Fruit fly (Drosophila melanogaster) whole organism, embryonic: ENCODE results near the gene CG5157.

Experiments used
- Blimp-1 ChIP-seq: fragments of 200-800 bp; sonication (Bioruptor generic); optimal IDR thresholded peaks from 3 replicates; lab custom pipeline; 2018; ENCODE audit warnings: missing biosample characterization, missing genetic modification characterization, mild to moderate bottlenecking, moderate library complexity, missing genetic modification reagents
- CG10431 ChIP-seq: fragments of 200-800 bp; sonication (Bioruptor generic); optimal IDR thresholded peaks from 3 replicates; lab custom pipeline; 2018; ENCODE audit warnings: missing biosample characterization, mild to moderate bottlenecking, missing genetic modification characterization
- CG11093 ChIP-seq: fragments of 200-800 bp; sonication (Bioruptor generic); IDR thresholded peaks from 3 replicates; pipeline ENCODE4 v1.3.6; 2022; ENCODE audit warnings: missing biosample characterization, missing genetic modification characterization
- CG11456 ChIP-seq: fragments of 200-800 bp; sonication (Bioruptor generic); IDR thresholded peaks from 3 replicates; pipeline ENCODE4 v1.3.6; 2022; ENCODE audit warnings: missing biosample characterization, missing genetic modification characterization
- CG11504 ChIP-seq: fragments of 200-800 bp; sonication (Bioruptor generic); optimal IDR thresholded peaks from 3 replicates; lab custom pipeline; 2019; ENCODE audit warnings: missing biosample characterization, mild to moderate bottlenecking, missing genetic modification characterization, moderate library complexity
- CG11560 ChIP-seq: fragments of 200-800 bp; sonication (Bioruptor generic); IDR thresholded peaks from 3 replicates; pipeline ENCODE4 v1.3.6; 2022; ENCODE audit warnings: missing biosample characterization, missing genetic modification characterization
- CG13424 ChIP-seq: fragments of 200-800 bp; sonication (Bioruptor generic); optimal IDR thresholded peaks from 2 replicates; lab custom pipeline; 2019; ENCODE audit warnings: missing biosample characterization, mild to moderate bottlenecking, missing genetic modification characterization, moderate library complexity
- CG13775 ChIP-seq: fragments of 200-800 bp; sonication (Bioruptor generic); optimal IDR thresholded peaks from 3 replicates; lab custom pipeline; 2017; ENCODE audit warnings: missing biosample characterization, mild to moderate bottlenecking, missing genetic modification characterization
- CG14860 ChIP-seq: fragments of 200-800 bp; sonication (Bioruptor generic); IDR thresholded peaks from 3 replicates; pipeline ENCODE4 v1.3.6; 2022; ENCODE audit warnings: missing biosample characterization, missing genetic modification characterization; ENCODE audit not compliant: partially characterized antibody
- CG17802 ChIP-seq: fragments of 200-800 bp; sonication (Bioruptor generic); optimal IDR thresholded peaks from 2 replicates; lab custom pipeline; 2018; ENCODE audit warnings: missing biosample characterization, mild to moderate bottlenecking, missing genetic modification characterization, moderate library complexity
- CG18764 ChIP-seq: fragments of 200-800 bp; sonication (Bioruptor generic); optimal IDR thresholded peaks from 3 replicates; lab custom pipeline; 2016; ENCODE audit warnings: missing biosample characterization, missing genetic modification characterization
- CG2129 ChIP-seq: fragments of 200-800 bp; sonication (Bioruptor generic); IDR thresholded peaks from 2 replicates; pipeline ENCODE4 v1.3.6; 2022; ENCODE audit warnings: missing biosample characterization, missing genetic modification characterization; ENCODE audit not compliant: partially characterized antibody
- CG30020 ChIP-seq: fragments of 200-800 bp; optimal IDR thresholded peaks from 2 replicates; lab custom pipeline; 2019; ENCODE audit warnings: missing biosample characterization, mild to moderate bottlenecking, missing genetic modification characterization, moderate library complexity
- CG42726 ChIP-seq: fragments of 200-800 bp; sonication (Bioruptor generic); IDR thresholded peaks from 2 replicates; pipeline ENCODE4 v1.3.6; 2022; ENCODE audit warnings: missing biosample characterization, missing genetic modification characterization; ENCODE audit not compliant: partially characterized antibody
- CG4360 ChIP-seq: fragments of 200-800 bp; sonication (Bioruptor generic); IDR thresholded peaks from 2 replicates; pipeline ENCODE4 v1.3.6; 2022; ENCODE audit warnings: missing biosample characterization, missing genetic modification characterization
- CG4820 ChIP-seq: fragments of 200-800 bp; sonication (Bioruptor generic); optimal IDR thresholded peaks from 3 replicates; lab custom pipeline; 2016; ENCODE audit warnings: missing biosample characterization, missing genetic modification characterization
- CG6254 ChIP-seq: fragments of 200-800 bp; sonication (Bioruptor generic); optimal IDR thresholded peaks from 3 replicates; lab custom pipeline; 2017; ENCODE audit warnings: mild to moderate bottlenecking, missing biosample characterization, missing genetic modification reagents, missing genetic modification characterization
- CG6689 ChIP-seq: fragments of 200-800 bp; sonication (Bioruptor generic); IDR thresholded peaks from 2 replicates; pipeline ENCODE4 v1.3.6; 2022; ENCODE audit warnings: missing biosample characterization, missing genetic modification characterization
- CG8281 ChIP-seq: fragments of 200-800 bp; sonication (Bioruptor generic); optimal IDR thresholded peaks from 2 replicates; lab custom pipeline; 2018; ENCODE audit warnings: missing biosample characterization, mild to moderate bottlenecking, missing genetic modification characterization, moderate library complexity
- Chrac-16 ChIP-seq: fragments of 200-800 bp; sonication (Bioruptor generic); optimal IDR thresholded peaks from 3 replicates; lab custom pipeline; 2016; ENCODE audit warnings: missing biosample characterization, missing genetic modification characterization
- D ChIP-seq, 2 experiments: fragments of 200-800 bp in 1 of 2; fragments of >200 bp in 1 of 2; sonication (Bioruptor generic) in 1 of 2; optimal IDR thresholded peaks; 2 replicates in 1 of 2; 3 replicates in 1 of 2; lab custom pipeline; 2017; ENCODE audit warnings: mild to moderate bottlenecking in 1 of 2, missing biosample characterization in 1 of 2, missing genetic modification characterization in 1 of 2, missing genetic modification reagents in 1 of 2
- Dek ChIP-seq: fragments of 200-800 bp; sonication (Bioruptor generic); optimal IDR thresholded peaks from 3 replicates; lab custom pipeline; 2019; ENCODE audit warnings: missing biosample characterization, mild to moderate bottlenecking, missing genetic modification characterization, moderate library complexity
- Dll ChIP-seq: fragments of 200-800 bp; sonication (Bioruptor generic); IDR thresholded peaks from 4 replicates; pipeline ENCODE4 v1.3.6; 2022; ENCODE audit warnings: missing biosample characterization, missing genetic modification characterization; ENCODE audit not compliant: partially characterized antibody
- Drgx ChIP-seq: fragments of 200-800 bp; sonication (Bioruptor generic); IDR thresholded peaks from 2 replicates; pipeline ENCODE4 v1.3.6; 2022; ENCODE audit warnings: missing biosample characterization, missing genetic modification characterization
- GATAe ChIP-seq: fragments of 200-800 bp; sonication (Bioruptor generic); conservative IDR thresholded peaks from 2 replicates; pipeline ENCODE4 v1.3.6; 2022; ENCODE audit warnings: missing biosample characterization, missing genetic modification characterization
- H2.0 ChIP-seq: fragments of 200-800 bp; sonication (Bioruptor generic); IDR thresholded peaks from 2 replicates; pipeline ENCODE4 v1.3.6; 2022; ENCODE audit warnings: missing biosample characterization, missing genetic modification characterization
- HLH4C ChIP-seq: fragments of 200-800 bp; sonication (Bioruptor generic); IDR thresholded peaks from 3 replicates; pipeline ENCODE4 v1.3.6; 2022; ENCODE audit warnings: missing biosample characterization, missing genetic modification characterization; ENCODE audit not compliant: partially characterized antibody
- Jarid2 ChIP-seq: fragments of 200-800 bp; sonication (Bioruptor generic); optimal IDR thresholded peaks from 3 replicates; lab custom pipeline; 2017; ENCODE audit warnings: mild to moderate bottlenecking, missing biosample characterization, missing genetic modification reagents, missing genetic modification characterization
- Neu2 ChIP-seq: fragments of 200-800 bp; sonication (Bioruptor generic); optimal IDR thresholded peaks from 3 replicates; lab custom pipeline; 2016; ENCODE audit warnings: missing biosample characterization, missing genetic modification characterization, borderline replicate concordance
- Nf-YB ChIP-seq: fragments of 200-800 bp; sonication (Bioruptor generic); optimal IDR thresholded peaks from 3 replicates; lab custom pipeline; 2019; ENCODE audit warnings: missing biosample characterization, mild to moderate bottlenecking, missing genetic modification characterization, moderate library complexity
- PHDP ChIP-seq: fragments of 200-800 bp; sonication (Bioruptor generic); optimal IDR thresholded peaks from 3 replicates; lab custom pipeline; 2018; ENCODE audit warnings: missing biosample characterization, mild to moderate bottlenecking, missing genetic modification characterization, moderate library complexity
- Sox102F ChIP-seq: fragments of 200-800 bp; sonication (Bioruptor generic); optimal IDR thresholded peaks from 2 replicates; lab custom pipeline; 2018; ENCODE audit warnings: missing biosample characterization, mild to moderate bottlenecking, missing genetic modification characterization, moderate library complexity
- Ssrp ChIP-seq: fragments of 200-800 bp; sonication (Bioruptor generic); optimal IDR thresholded peaks from 2 replicates; lab custom pipeline; 2018; ENCODE audit warnings: missing biosample characterization, mild to moderate bottlenecking, missing genetic modification characterization, moderate library complexity
- Taf1 ChIP-seq: fragments of 200-800 bp; sonication (Bioruptor generic); IDR thresholded peaks from 2 replicates; pipeline ENCODE4 v1.3.6; 2022; ENCODE audit warnings: missing biosample characterization, missing genetic modification characterization
- Xbp1 ChIP-seq: fragments of 200-800 bp; sonication (Bioruptor generic); optimal IDR thresholded peaks from 3 replicates; lab custom pipeline; 2016; ENCODE audit warnings: missing biosample characterization, mild to moderate bottlenecking, missing genetic modification characterization
- ap ChIP-seq: fragments of 200-800 bp; sonication (Bioruptor generic); IDR thresholded peaks from 2 replicates; pipeline ENCODE4 v1.3.6; 2022; ENCODE audit warnings: missing biosample characterization, missing genetic modification characterization
- ash1 ChIP-seq: fragments of 200-800 bp; sonication (Bioruptor generic); optimal IDR thresholded peaks from 2 replicates; lab custom pipeline; 2018; ENCODE audit warnings: missing biosample characterization, mild to moderate bottlenecking, missing genetic modification characterization
- bigmax ChIP-seq: fragments of 200-800 bp; sonication (Bioruptor generic); optimal IDR thresholded peaks from 2 replicates; lab custom pipeline; 2018; ENCODE audit warnings: missing biosample characterization, mild to moderate bottlenecking, missing genetic modification characterization
- dimm ChIP-seq: fragments of 200-800 bp; sonication (Bioruptor generic); IDR thresholded peaks from 2 replicates; pipeline ENCODE4 v1.3.6; 2022; ENCODE audit warnings: missing biosample characterization, missing genetic modification characterization
- eyg ChIP-seq: fragments of 200-800 bp; sonication (Bioruptor generic); optimal IDR thresholded peaks from 3 replicates; lab custom pipeline; 2016; ENCODE audit warnings: missing biosample characterization, missing genetic modification characterization
- grau ChIP-seq: fragments of 200-800 bp; optimal IDR thresholded peaks from 3 replicates; lab custom pipeline; 2019; ENCODE audit warnings: missing biosample characterization, mild to moderate bottlenecking, missing genetic modification characterization, moderate library complexity
- h ChIP-seq: fragments of >200 bp; optimal IDR thresholded peaks from 2 replicates; lab custom pipeline; 2017
- hb ChIP-seq: fragments of 200-800 bp; sonication (Bioruptor generic); IDR thresholded peaks from 3 replicates; pipeline ENCODE4 v1.3.6; 2022; ENCODE audit warnings: missing biosample characterization, missing genetic modification characterization; ENCODE audit not compliant: partially characterized antibody
- jumu ChIP-seq: fragments of 200-800 bp; sonication (Bioruptor generic); optimal IDR thresholded peaks from 3 replicates; lab custom pipeline; 2016; ENCODE audit warnings: missing biosample characterization, missing genetic modification characterization
- kah ChIP-seq: fragments of 200-800 bp; sonication (Bioruptor generic); optimal IDR thresholded peaks from 2 replicates; lab custom pipeline; 2018; ENCODE audit warnings: missing biosample characterization, mild to moderate bottlenecking, missing genetic modification characterization
- ken ChIP-seq: fragments of 200-800 bp; sonication (Bioruptor generic); IDR thresholded peaks from 3 replicates; pipeline ENCODE4 v1.3.6; 2022; ENCODE audit warnings: missing biosample characterization, missing genetic modification characterization
- psq ChIP-seq: fragments of 200-800 bp; sonication (Bioruptor generic); optimal IDR thresholded peaks from 2 replicates; lab custom pipeline; 2017; ENCODE audit warnings: missing biosample characterization, missing genetic modification characterization
- scrt ChIP-seq: fragments of 200-800 bp; sonication (Bioruptor generic); optimal IDR thresholded peaks from 2 replicates; lab custom pipeline; 2018; ENCODE audit warnings: missing biosample characterization, mild to moderate bottlenecking, missing genetic modification characterization, moderate library complexity
- stwl ChIP-seq: fragments of 200-800 bp; sonication (Bioruptor generic); optimal IDR thresholded peaks from 3 replicates; lab custom pipeline; 2018; ENCODE audit warnings: missing biosample characterization, mild to moderate bottlenecking, missing genetic modification characterization, moderate library complexity
- yki ChIP-seq: fragments of >200 bp; optimal IDR thresholded peaks from 3 replicates; lab custom pipeline; 2018
- zf30C ChIP-seq: fragments of 200-800 bp; sonication (Bioruptor generic); optimal IDR thresholded peaks from 3 replicates; lab custom pipeline; 2018; ENCODE audit warnings: missing biosample characterization, mild to moderate bottlenecking, missing genetic modification characterization

Gene CG5157

dm6 chr3L:16158322-16158721, 20.6 kb upstream of the CG5157 start (continued):
- no peak for TF ChIP-seq GATAe (GFP tag; lab: Robert Waterston, UW)
- TF ChIP-seq Ssrp, result no peak
- TF ChIP-seq Sox102F (GFP tag; lab: Kevin White, UChicago), result no peak
- TF ChIP-seq CG8281, result no peak
- no peak for TF ChIP-seq psq (GFP tag; lab: Kevin White, UChicago)
- no peak for TF ChIP-seq Dek (tag; lab: Kevin White, UChicago)
- TF ChIP-seq CG4360 (GFP tag; lab: Robert Waterston, UW), result no peak
- no peak for TF ChIP-seq yki (lab: Kevin White, UChicago)
- TF ChIP-seq Chrac-16 (GFP tag; lab: Kevin White, UChicago), result no peak
- TF ChIP-seq hb (GFP tag; lab: Robert Waterston, UW), result peak; percentile 51
- peak; percentile 9 for TF ChIP-seq Xbp1 (GFP tag; lab: Kevin White, UChicago)
- peak; percentile 13; the same call in 1 of the 2 replicates for TF ChIP-seq Drgx
- peak; percentile 56; the same call in 2 of the 3 replicates for TF ChIP-seq CG14860 (GFP tag; lab: Robert Waterston, UW)
- peak; percentile 78 for TF ChIP-seq HLH4C
- 0 out of 3 replicates have a peak, but pooled peaks have one; percentile 42 for TF ChIP-seq CG11456 (GFP tag; lab: Robert Waterston, UW)
- no peak for TF ChIP-seq scrt
- TF ChIP-seq ken, result no peak
- TF ChIP-seq CG6689, result no peak
- no peak for TF ChIP-seq Dll (GFP tag; lab: Robert Waterston, UW)
- no peak for TF ChIP-seq jumu
- TF ChIP-seq CG18764, result no peak
- no peak for TF ChIP-seq H2.0 (GFP tag; lab: Robert Waterston, UW)
- TF ChIP-seq D (optimal IDR thresholded peaks at IDR 0.05; lab: Kevin White, UChicago), result no peak
- TF ChIP-seq D (GFP tag; optimal IDR thresholded peaks at IDR 0.05; lab: Kevin White, UChicago), result no peak
- TF ChIP-seq CG11560, result no peak
- no peak for TF ChIP-seq zf30C (GFP tag; lab: Kevin White, UChicago)
- TF ChIP-seq Taf1 (GFP tag; lab: Robert Waterston, UW), result no peak
- TF ChIP-seq Blimp-1 (GFP tag; lab: Kevin White, UChicago), result no peak
- no peak for TF ChIP-seq dimm (GFP tag; lab: Robert Waterston, UW)
- no peak for TF ChIP-seq CG2129 (GFP tag; lab: Robert Waterston, UW)
- no peak for TF ChIP-seq CG30020
- no peak for TF ChIP-seq CG11093 (GFP tag; lab: Robert Waterston, UW)
- no peak for TF ChIP-seq Neu2 (GFP tag; lab: Kevin White, UChicago)
- no peak for TF ChIP-seq CG42726 (GFP tag; lab: Robert Waterston, UW)
- TF ChIP-seq Nf-YB, result no peak
- no peak for TF ChIP-seq Jarid2
- TF ChIP-seq CG13424, result no peak
- no peak for TF ChIP-seq bigmax (GFP tag; lab: Kevin White, UChicago)
- TF ChIP-seq PHDP (tag; lab: Kevin White, UChicago), result no peak
- no peak for TF ChIP-seq CG6254 (GFP tag; lab: Kevin White, UChicago)
- no peak for TF ChIP-seq grau
- no peak for TF ChIP-seq eyg (GFP tag; lab: Kevin White, UChicago)
- TF ChIP-seq CG10431, result no peak
- TF ChIP-seq CG11504 (tag; lab: Kevin White, UChicago), result no peak
- TF ChIP-seq CG4820, result no peak
- TF ChIP-seq h (lab: Kevin White, UChicago), result no peak
- TF ChIP-seq CG17802, result no peak
- TF ChIP-seq stwl (tag; lab: Kevin White, UChicago), result no peak
- TF ChIP-seq kah (GFP tag; lab: Kevin White, UChicago), result no peak
- no peak for TF ChIP-seq ash1 (GFP tag; lab: Kevin White, UChicago)
- no peak for TF ChIP-seq CG13775 (GFP tag; lab: Kevin White, UChicago)
- no peak for TF ChIP-seq ap (GFP tag; lab: Robert Waterston, UW)
